Worm (Caenorhabditis elegans): Measurements from ENCODE around the gene F41E7.2.

ce11 chrX:10245617-10246016 is 27.9 kb upstream of the F41E7.2 start:
- TF ChIP-seq nhr-23 (tag; optimal IDR thresholded peaks at IDR 0.05) (no peak), ztf-1 (GFP tag; conservative IDR thresholded peaks at IDR 0.05) (no peak), unc-62 (GFP tag; optimal IDR thresholded peaks at IDR 0.05) (no peak), snpc-4 (tag; optimal IDR thresholded peaks at IDR 0.05) (no peak), aly-2 (tag; optimal IDR thresholded peaks at IDR 0.05) (no peak), blmp-1 (tag; optimal IDR thresholded peaks at IDR 0.05; ENCODE audit: insufficient read depth) (peak; percentile 72), lin-13 (GFP tag; optimal IDR thresholded peaks at IDR 0.05) (no peak), ama-1 (optimal IDR thresholded peaks at IDR 0.05) (no peak), ZK546.5 (tag; optimal IDR thresholded peaks at IDR 0.05) (no peak), ceh-16 (tag; optimal IDR thresholded peaks at IDR 0.05) (peak; percentile 93), nhr-11 (tag; optimal IDR thresholded peaks at IDR 0.05) (no peak), nhr-129 (tag; optimal IDR thresholded peaks at IDR 0.05) (no peak), ceh-82 (tag; optimal IDR thresholded peaks at IDR 0.05) (no peak), elt-3 (tag; optimal IDR thresholded peaks at IDR 0.05) (no peak)

Data from whole organism, L2 larva.